Worm (Caenorhabditis elegans): Measurements from ENCODE around the gene T20B3.14.

ce11 chrV:16815261-16815660 is 5.9 kb downstream of the T20B3.14 start, which contains the start of gene T20B3.1:
- TF ChIP-seq W03F9.2 (tag; optimal IDR thresholded peaks at IDR 0.05) (no peak), him-1 (tag; optimal IDR thresholded peaks at IDR 0.05) (no peak)

All from whole organism, L4/young adult.